Worm (Caenorhabditis elegans): ENCODE measurements around the gene AH9.6.

- no peak for TF ChIP-seq F13H6.1 (tag; optimal IDR thresholded peaks at IDR 0.05)
- no peak for TF ChIP-seq unc-39 (tag; optimal IDR thresholded peaks at IDR 0.05)
- TF ChIP-seq R02D3.7 (tag; optimal IDR thresholded peaks at IDR 0.05): no peak
- no peak for TF ChIP-seq egl-27 (tag; optimal IDR thresholded peaks at IDR 0.05)
- no peak for TF ChIP-seq sem-4 (tag; optimal IDR thresholded peaks at IDR 0.05)
- no peak for TF ChIP-seq elt-1 (tag; optimal IDR thresholded peaks at IDR 0.05)
- no peak for TF ChIP-seq nhr-11 (tag; optimal IDR thresholded peaks at IDR 0.05)
- TF ChIP-seq mab-5 (tag; optimal IDR thresholded peaks at IDR 0.05): no peak
- no peak for TF ChIP-seq lin-11 (tag; optimal IDR thresholded peaks at IDR 0.05)
- no peak for TF ChIP-seq nhr-237 (tag; optimal IDR thresholded peaks at IDR 0.05)
- no peak for TF ChIP-seq aly-2 (tag; optimal IDR thresholded peaks at IDR 0.05)
- no peak for TF ChIP-seq mdl-1 (tag; optimal IDR thresholded peaks at IDR 0.05)
Measured at ce11 chrX:2258001-2258400, 9.9 kb downstream of the AH9.6 start, which contains the start of gene crn-4.
